Fruit fly (Drosophila melanogaster) whole organism, wandering third instar larva: ENCODE measurements around the gene Lnk.

Experiments
- Abd-B ChIP-seq: fragments of >200 bp; optimal IDR thresholded peaks from 2 replicates; lab custom pipeline; 2017; ENCODE audit warnings: missing biosample characterization, missing genetic modification characterization
- HLH106 ChIP-seq: fragments of 200-800 bp; optimal IDR thresholded peaks from 3 replicates; lab custom pipeline; 2019; ENCODE audit warnings: missing biosample characterization, mild to moderate bottlenecking, missing genetic modification characterization, moderate library complexity
- Mio ChIP-seq: sonication (Bioruptor generic); optimal IDR thresholded peaks from 2 replicates; lab custom pipeline; 2016; ENCODE audit warnings: missing biosample characterization, missing genetic modification characterization
- Rel ChIP-seq, 2 experiments: fragments of 200-800 bp; sonication (Bioruptor generic) in 1 of 2; optimal IDR thresholded peaks; 2 replicates in 1 of 2; 3 replicates in 1 of 2; lab custom pipeline; 2016 to 2019; ENCODE audit warnings: mild to moderate bottlenecking in 2 of 2, missing biosample characterization in 2 of 2, missing genetic modification characterization in 2 of 2, moderate library complexity in 1 of 2
- Vsx2 ChIP-seq: fragments of 200-300, 225-300 bp; sonication (Bioruptor generic); optimal IDR thresholded peaks from 2 replicates; lab custom pipeline; 2018; ENCODE audit warnings: missing biosample characterization, missing genetic modification characterization; ENCODE audit not compliant: partially characterized antibody
- dsf ChIP-seq: sonication (Bioruptor generic); optimal IDR thresholded peaks from 2 replicates; lab custom pipeline; 2016; ENCODE audit warnings: missing biosample characterization, missing genetic modification characterization, borderline replicate concordance
- h ChIP-seq: fragments of 200-800 bp; sonication (Bioruptor generic); optimal IDR thresholded peaks from 3 replicates; lab custom pipeline; 2016; ENCODE audit warnings: missing biosample characterization, mild to moderate bottlenecking, missing genetic modification characterization
- lola ChIP-seq: fragments of >200 bp; optimal IDR thresholded peaks from 2 replicates; lab custom pipeline; 2017; ENCODE audit warnings: missing biosample characterization, missing genetic modification characterization
- sv ChIP-seq: fragments of 200-800 bp; sonication (Bioruptor generic); optimal IDR thresholded peaks from 3 replicates; lab custom pipeline; 2016; ENCODE audit warnings: missing biosample characterization, missing genetic modification characterization
- usp ChIP-seq: fragments of >200 bp; optimal IDR thresholded peaks from 2 replicates; lab custom pipeline; 2017; ENCODE audit warnings: missing biosample characterization, missing genetic modification characterization

DNA sequence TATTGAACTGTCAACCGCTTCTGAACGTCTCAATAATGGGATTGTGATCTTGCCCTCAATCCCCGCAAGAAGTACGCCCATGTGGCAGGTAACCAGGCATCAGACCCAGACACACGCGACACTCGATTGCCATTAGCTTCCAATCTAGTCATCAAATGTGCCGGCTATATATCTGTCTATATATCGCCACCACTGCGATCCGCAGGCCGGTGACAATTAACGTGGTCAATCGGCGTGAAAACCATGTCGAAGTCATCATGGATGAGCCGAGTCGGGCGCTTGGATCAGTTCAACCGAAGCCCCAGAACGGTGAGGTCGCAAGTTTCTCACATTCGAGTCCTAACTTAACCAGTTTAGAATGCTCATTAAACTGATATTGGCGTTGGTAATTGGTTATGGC lies 7.2 kb downstream of the Lnk start, which contains the start of gene Sodq:
- TF ChIP-seq HLH106 (tag; lab: Kevin White, UChicago) (no peak), Vsx2 (GFP tag; lab: Kevin White, UChicago) (no peak), usp (GFP tag; lab: Kevin White, UChicago) (no peak), Rel (GFP tag; optimal IDR thresholded peaks at IDR 0.05; lab: Kevin White, UChicago) (no peak), Rel (tag; optimal IDR thresholded peaks at IDR 0.05; lab: Kevin White, UChicago) (no peak), sv (GFP tag; lab: Kevin White, UChicago) (no peak), Abd-B (no peak), dsf (GFP tag; lab: Kevin White, UChicago) (no peak), Mio (GFP tag; lab: Kevin White, UChicago) (no peak), lola (GFP tag; lab: Kevin White, UChicago) (no peak), h (GFP tag; lab: Kevin White, UChicago) (no peak)
